Worm (Caenorhabditis elegans) whole organism, dauer: Measurements from ENCODE around the gene ptrn-1.

Source experiments
- unc-62 ChIP-seq: sonication (generic microtip); optimal IDR thresholded peaks from 2 replicates; lab custom pipeline; 2017; ENCODE audit warnings: missing biosample characterization, missing genetic modification reagents, missing genetic modification characterization

ptrn-1 gene

ce11 chrX:17030169-17030914 lies at the start of gene ptrn-1:
TSS of gene ptrn-1 (minus strand) at chrX:17030219.
- no peak for TF ChIP-seq unc-62

- TF ChIP-seq unc-62, result no peak
These were observed 42.1 kb upstream of the ptrn-1 start, which contains the start of gene C30G4.4 for ce11 chrX:17072088-17072487. TSS of gene C30G4.4 (minus strand) at chrX:17072188.

ce11 chrX:17070495-17070894 lies 40.5 kb upstream of the ptrn-1 start:
- TF ChIP-seq unc-62, result no peak

- no peak for TF ChIP-seq unc-62
These were observed 36.9 kb upstream of the ptrn-1 start for ce11 chrX:17066937-17067336.

- no peak for TF ChIP-seq unc-62
These were observed 34.8 kb upstream of the ptrn-1 start for ce11 chrX:17064820-17065219.

ce11 chrX:17063749-17064252 lies 33.8 kb upstream of the ptrn-1 start:
- no peak for TF ChIP-seq unc-62

ce11 chrX:17062165-17062564 lies 32.1 kb upstream of the ptrn-1 start:
- no peak for TF ChIP-seq unc-62

- no peak for TF ChIP-seq unc-62
These were observed 29.7 kb upstream of the ptrn-1 start for ce11 chrX:17059760-17060159.

- no peak for TF ChIP-seq unc-62
These were observed 28.3 kb upstream of the ptrn-1 start for ce11 chrX:17058340-17058739.

- TF ChIP-seq unc-62, result no peak
These were observed 26.1 kb upstream of the ptrn-1 start for ce11 chrX:17055836-17056783.

ce11 chrX:17055481-17055835 lies 25.4 kb upstream of the ptrn-1 start, which contains the start of gene gcy-11:
TSS of gene gcy-11 (minus strand) at chrX:17055581.
- TF ChIP-seq unc-62, result no peak

ce11 chrX:17054121-17054520 lies 24.1 kb upstream of the ptrn-1 start:
- TF ChIP-seq unc-62, result no peak

- no peak for TF ChIP-seq unc-62
These were observed 15.5 kb upstream of the ptrn-1 start, which contains the start of gene C30G4.2 for ce11 chrX:17045529-17045928. TSS of gene C30G4.2 (minus strand) at chrX:17045629.

ce11 chrX:17042946-17043345 lies 12.9 kb upstream of the ptrn-1 start, which contains the start of gene F35B3.7:
TSS of gene F35B3.7 (minus strand) at chrX:17043078.
- TF ChIP-seq unc-62, result no peak

ce11 chrX:17041571-17041970 lies 11.6 kb upstream of the ptrn-1 start:
- no peak for TF ChIP-seq unc-62

- TF ChIP-seq unc-62, result no peak
These were observed 8.6 kb upstream of the ptrn-1 start for ce11 chrX:17038616-17039015.

ce11 chrX:17034773-17035172 lies 4.8 kb upstream of the ptrn-1 start:
- no peak for TF ChIP-seq unc-62
